Fruit fly (Drosophila melanogaster) whole organism, embryonic: ENCODE measurements around the gene Exn.
A peak's percentile ranks its signal among the peaks of the same experiment; 100 is the strongest.

Source experiments
- C15 ChIP-seq: fragments of 200-800 bp; sonication (Bioruptor generic); IDR thresholded peaks from 3 replicates; pipeline ENCODE4 v1.3.6; 2022; ENCODE audit warnings: missing biosample characterization, missing genetic modification characterization
- CG12391 ChIP-seq: fragments of 200-800 bp; sonication (Bioruptor generic); optimal IDR thresholded peaks from 3 replicates; lab custom pipeline; 2018; ENCODE audit warnings: missing biosample characterization, mild to moderate bottlenecking, missing genetic modification characterization, moderate library complexity
- CG12769 ChIP-seq: fragments of 200-800 bp; sonication (Bioruptor generic); optimal IDR thresholded peaks from 2 replicates; lab custom pipeline; 2019; ENCODE audit warnings: missing biosample characterization, mild to moderate bottlenecking, missing genetic modification characterization, moderate library complexity
- CG13894 ChIP-seq: fragments of 200-800 bp; sonication (Bioruptor generic); optimal IDR thresholded peaks from 3 replicates; lab custom pipeline; 2018; ENCODE audit warnings: missing biosample characterization, mild to moderate bottlenecking, missing genetic modification characterization, moderate library complexity
- CG15479 ChIP-seq: fragments of 200-800 bp; sonication (Bioruptor generic); optimal IDR thresholded peaks from 3 replicates; lab custom pipeline; 2019; ENCODE audit warnings: missing biosample characterization, mild to moderate bottlenecking, missing genetic modification characterization, moderate library complexity
- CG16779 ChIP-seq: fragments of 200-800 bp; sonication (Bioruptor generic); IDR thresholded peaks from 2 replicates; pipeline ENCODE4 v1.3.6; 2022; ENCODE audit warnings: missing biosample characterization, missing genetic modification characterization
- CG17328 ChIP-seq: fragments of 200-800 bp; sonication (Bioruptor generic); IDR thresholded peaks from 2 replicates; pipeline ENCODE4 v1.3.6; 2022; ENCODE audit warnings: missing biosample characterization, missing genetic modification characterization
- CG2712 ChIP-seq: fragments of 200-800 bp; optimal IDR thresholded peaks from 3 replicates; lab custom pipeline; 2019; ENCODE audit warnings: missing biosample characterization, mild to moderate bottlenecking, missing genetic modification characterization, moderate library complexity
- CG32772 ChIP-seq: fragments of 200-800 bp; sonication (Bioruptor generic); IDR thresholded peaks from 2 replicates; pipeline ENCODE4 v1.3.6; 2022; ENCODE audit warnings: missing biosample characterization, missing genetic modification characterization
- CG6683 ChIP-seq: fragments of 200-800 bp; sonication (Bioruptor generic); optimal IDR thresholded peaks from 2 replicates; lab custom pipeline; 2017; ENCODE audit warnings: missing biosample characterization, mild to moderate bottlenecking, missing genetic modification characterization, missing genetic modification reagents
- CG6791 ChIP-seq: fragments of 200-800 bp; sonication (Bioruptor generic); IDR thresholded peaks from 3 replicates; pipeline ENCODE4 v1.3.6; 2022; ENCODE audit warnings: missing biosample characterization, missing genetic modification characterization; ENCODE audit not compliant: partially characterized antibody
- CG8388 ChIP-seq: fragments of 200-800 bp; sonication (Bioruptor generic); optimal IDR thresholded peaks from 2 replicates; lab custom pipeline; 2019; ENCODE audit warnings: missing biosample characterization, mild to moderate bottlenecking, missing genetic modification characterization, moderate library complexity
- GATAe ChIP-seq: fragments of 200-800 bp; sonication (Bioruptor generic); conservative IDR thresholded peaks from 2 replicates; pipeline ENCODE4 v1.3.6; 2022; ENCODE audit warnings: missing biosample characterization, missing genetic modification characterization
- Gug ChIP-seq: fragments of 200-800 bp; sonication (Bioruptor generic); IDR thresholded peaks from 4 replicates; pipeline ENCODE4 v1.3.6; 2022; ENCODE audit warnings: missing biosample characterization, missing genetic modification characterization
- Hsf ChIP-seq: fragments of 200-800 bp; sonication (Bioruptor generic); optimal IDR thresholded peaks from 3 replicates; lab custom pipeline; 2016; ENCODE audit warnings: missing biosample characterization, missing genetic modification characterization
- Lim3 ChIP-seq: fragments of 200-800 bp; sonication (Bioruptor generic); IDR thresholded peaks from 2 replicates; pipeline ENCODE4 v1.3.6; 2022; ENCODE audit warnings: missing biosample characterization, missing genetic modification characterization
- Med ChIP-seq: fragments of 200-800 bp; sonication (Bioruptor generic); peaks from one replicate; lab custom pipeline; 2016; ENCODE audit warnings: missing biosample characterization, missing genetic modification characterization, mild to moderate bottlenecking, inconsistent platforms, moderate library complexity
- Nf-YA ChIP-seq: fragments of 200-800 bp; sonication (Bioruptor generic); IDR thresholded peaks from 2 replicates; pipeline ENCODE4 v1.3.6; 2022; ENCODE audit warnings: missing biosample characterization, missing genetic modification characterization
- Pdp1 ChIP-seq, 2 experiments: fragments of 200-800 bp; sonication (Bioruptor generic); optimal IDR thresholded peaks; 3 replicates each; lab custom pipeline; 2016; ENCODE audit warnings: missing biosample characterization in 2 of 2, missing genetic modification characterization in 2 of 2, mild to moderate bottlenecking in 1 of 2, moderate library complexity in 1 of 2
- Ravus ChIP-seq: fragments of 200-800 bp; sonication (Bioruptor generic); IDR thresholded peaks from 2 replicates; pipeline ENCODE4 v1.3.6; 2022; ENCODE audit warnings: missing biosample characterization, missing genetic modification characterization
- Trl ChIP-seq, 3 experiments: fragments of >200 bp in 2 of 3; fragments of 200-800 bp in 1 of 3; sonication (Bioruptor generic) in 1 of 3; optimal IDR thresholded peaks; 2 replicates in 1 of 3; 3 replicates in 2 of 3; lab custom pipeline; 2016 to 2017; ENCODE audit warnings: missing biosample characterization in 1 of 3, missing genetic modification characterization in 1 of 3
- Xrp1 ChIP-seq: fragments of 200-800 bp; sonication (Bioruptor generic); IDR thresholded peaks from 2 replicates; pipeline ENCODE4 v1.3.6; 2022; ENCODE audit warnings: missing biosample characterization, missing genetic modification characterization
- ap ChIP-seq: fragments of 200-800 bp; sonication (Bioruptor generic); IDR thresholded peaks from 2 replicates; pipeline ENCODE4 v1.3.6; 2022; ENCODE audit warnings: missing biosample characterization, missing genetic modification characterization
- danr ChIP-seq: fragments of 200-800 bp; sonication (Bioruptor generic); IDR thresholded peaks from 2 replicates; pipeline ENCODE4 v1.3.6; 2022; ENCODE audit warnings: missing biosample characterization, missing genetic modification characterization
- dati ChIP-seq: fragments of 200-800 bp; sonication (Bioruptor generic); IDR thresholded peaks from 2 replicates; pipeline ENCODE4 v1.3.6; 2022; ENCODE audit warnings: missing biosample characterization, missing genetic modification characterization
- ewg ChIP-seq: fragments of 200-800 bp; sonication (Bioruptor generic); optimal IDR thresholded peaks from 3 replicates; lab custom pipeline; 2017; ENCODE audit warnings: mild to moderate bottlenecking, missing biosample characterization, missing genetic modification reagents, missing genetic modification characterization
- exex ChIP-seq: fragments of 200-800 bp; sonication (Bioruptor generic); optimal IDR thresholded peaks from 4 replicates; lab custom pipeline; 2018; ENCODE audit warnings: missing biosample characterization, mild to moderate bottlenecking, missing genetic modification characterization, moderate library complexity
- grn ChIP-seq: fragments of 200-800 bp; sonication (Bioruptor generic); optimal IDR thresholded peaks from 3 replicates; lab custom pipeline; 2017; ENCODE audit warnings: missing biosample characterization, missing genetic modification characterization
- hbn ChIP-seq: fragments of 200-800 bp; sonication (Bioruptor generic); IDR thresholded peaks from 2 replicates; pipeline ENCODE4 v1.3.6; 2022; ENCODE audit warnings: missing biosample characterization, missing genetic modification characterization; ENCODE audit not compliant: partially characterized antibody
- lbe ChIP-seq: fragments of 200-800 bp; sonication (Bioruptor generic); optimal IDR thresholded peaks from 2 replicates; lab custom pipeline; 2016; ENCODE audit warnings: missing biosample characterization, mild to moderate bottlenecking, missing genetic modification characterization
- lmd ChIP-seq: fragments of 200-800 bp; sonication (Bioruptor generic); IDR thresholded peaks from 2 replicates; pipeline ENCODE4 v1.3.6; 2022; ENCODE audit warnings: missing biosample characterization, missing genetic modification characterization
- mam ChIP-seq: fragments of 200-800 bp; sonication (Bioruptor generic); optimal IDR thresholded peaks from 3 replicates; lab custom pipeline; 2016; ENCODE audit warnings: missing biosample characterization, missing genetic modification characterization
- nmo ChIP-seq: fragments of 200-800 bp; sonication (Bioruptor generic); optimal IDR thresholded peaks from 2 replicates; lab custom pipeline; 2018; ENCODE audit warnings: missing biosample characterization, mild to moderate bottlenecking, missing genetic modification characterization, moderate library complexity
- nom ChIP-seq: fragments of 200-800 bp; sonication (Bioruptor generic); optimal IDR thresholded peaks from 2 replicates; lab custom pipeline; 2017; ENCODE audit warnings: missing biosample characterization, missing genetic modification characterization, mild to moderate bottlenecking, moderate library complexity, missing genetic modification reagents
- pita ChIP-seq: fragments of 200-800 bp; sonication (Bioruptor generic); optimal IDR thresholded peaks from 2 replicates; lab custom pipeline; 2017; ENCODE audit warnings: missing biosample characterization, mild to moderate bottlenecking, missing genetic modification characterization
- rib ChIP-seq: fragments of 200-800 bp; sonication (Bioruptor generic); IDR thresholded peaks from 2 replicates; pipeline ENCODE4 v1.3.6; 2022; ENCODE audit warnings: missing biosample characterization, missing genetic modification characterization
- salm ChIP-seq: fragments of 200-800 bp; sonication (Bioruptor generic); optimal IDR thresholded peaks from 2 replicates; lab custom pipeline; 2018; ENCODE audit warnings: missing biosample characterization, mild to moderate bottlenecking, missing genetic modification characterization
- sd ChIP-seq: fragments of 200-800 bp; sonication (Bioruptor generic); optimal IDR thresholded peaks from 3 replicates; lab custom pipeline; 2018; ENCODE audit warnings: missing biosample characterization, mild to moderate bottlenecking, missing genetic modification characterization, moderate library complexity
- ssp ChIP-seq: fragments of 200-800 bp; sonication (Bioruptor generic); IDR thresholded peaks from 2 replicates; pipeline ENCODE4 v1.3.6; 2022; ENCODE audit warnings: missing biosample characterization, missing genetic modification characterization
- sug ChIP-seq: fragments of 200-800 bp; optimal IDR thresholded peaks from 2 replicates; lab custom pipeline; 2019; ENCODE audit warnings: missing biosample characterization, mild to moderate bottlenecking, missing genetic modification characterization, moderate library complexity

Gene Exn

DNA sequence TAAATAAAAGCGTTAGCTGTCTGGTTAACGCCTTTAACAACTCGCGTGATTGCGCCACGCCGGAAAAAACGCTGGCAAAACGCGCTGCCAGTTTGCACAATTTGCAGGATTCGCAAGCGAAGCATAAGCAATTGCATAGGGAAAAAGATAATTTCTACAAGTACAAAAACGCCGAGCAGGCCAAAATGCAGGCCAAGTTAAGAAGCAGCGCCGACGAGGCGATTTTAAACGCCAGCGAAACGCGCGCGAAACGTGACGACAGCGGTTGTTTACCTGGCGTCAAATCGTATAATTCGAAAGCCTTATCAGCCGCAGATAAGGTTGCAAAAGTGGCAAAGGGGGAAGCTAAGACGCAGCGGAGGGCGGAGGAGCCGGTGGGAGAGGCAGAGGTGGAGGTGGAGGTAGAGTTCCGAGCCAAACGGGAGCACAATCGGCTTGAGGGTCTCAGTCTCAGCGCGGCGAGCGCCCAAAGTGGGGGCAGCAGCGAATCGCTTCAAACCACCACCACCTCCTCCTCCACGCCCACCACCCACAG is 11.4 kb downstream of the Exn start (continued):
- TF ChIP-seq CG12769 (tag; lab: Kevin White, UChicago) (peak; percentile 53), danr (GFP tag; lab: Robert Waterston, UW) (no peak), Ravus (GFP tag; lab: Robert Waterston, UW) (no peak), sug (tag; lab: Kevin White, UChicago) (peak; percentile 56), grn (GFP tag; lab: Kevin White, UChicago) (peak; percentile 72), ssp (no peak), nmo (GFP tag; lab: Kevin White, UChicago) (no peak), Lim3 (GFP tag; lab: Robert Waterston, UW) (no peak), GATAe (GFP tag; lab: Robert Waterston, UW) (peak; percentile 99)
- TF ChIP-seq, all 482 proteins: peak for 41

DNA sequence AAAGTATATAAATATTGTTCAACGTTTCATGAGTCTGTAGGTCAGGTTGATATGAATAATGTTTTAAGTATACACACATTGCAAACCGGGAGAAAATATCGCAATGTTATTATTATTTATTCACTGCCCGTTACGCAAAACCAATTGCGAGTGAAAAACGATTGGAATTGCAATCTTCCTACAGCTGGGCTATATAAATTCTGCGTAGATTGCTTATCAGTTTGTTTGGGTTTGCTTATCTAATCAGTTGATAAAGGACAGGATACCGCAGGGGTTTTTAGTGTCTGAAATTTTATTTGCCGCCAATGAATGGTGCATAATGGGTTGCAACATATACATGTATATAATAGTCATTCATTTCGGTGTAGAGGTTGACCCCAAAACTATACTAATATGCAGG is 14.2 kb downstream of the Exn start:
- TF ChIP-seq Trl (optimal IDR thresholded peaks at IDR 0.05; lab: Kevin White, UChicago): no peak
- TF ChIP-seq Trl (GFP tag; optimal IDR thresholded peaks at IDR 0.05; lab: Kevin White, UChicago): no peak
- TF ChIP-seq Pdp1 (GFP tag; optimal IDR thresholded peaks at IDR 0.05; lab: Kevin White, UChicago): peak in 1 of 2 experiments; percentile 72
- TF ChIP-seq salm (tag; lab: Kevin White, UChicago): no peak
- no peak for TF ChIP-seq CG8388 (GFP tag; lab: Kevin White, UChicago)
- no peak for TF ChIP-seq CG13894 (tag; lab: Kevin White, UChicago)
- no peak for TF ChIP-seq CG6683 (GFP tag; lab: Kevin White, UChicago)
- no peak for TF ChIP-seq Gug (GFP tag; lab: Robert Waterston, UW)
- TF ChIP-seq Ravus (GFP tag; lab: Robert Waterston, UW): no peak
- TF ChIP-seq lbe (GFP tag; lab: Kevin White, UChicago): no peak
- TF ChIP-seq CG15479 (GFP tag; lab: Kevin White, UChicago): peak; percentile 57
- no peak for TF ChIP-seq CG16779 (GFP tag; lab: Robert Waterston, UW)
- peak; percentile 55 for TF ChIP-seq sd (tag; lab: Kevin White, UChicago)
- TF ChIP-seq CG2712 (tag; lab: Kevin White, UChicago): no peak
- TF ChIP-seq exex (tag; lab: Kevin White, UChicago): peak; percentile 19
- TF ChIP-seq ap (GFP tag; lab: Robert Waterston, UW): no peak
- no peak for TF ChIP-seq hbn (GFP tag; lab: Robert Waterston, UW)
- no peak for TF ChIP-seq lmd (GFP tag; lab: Robert Waterston, UW)
- TF ChIP-seq Xrp1 (GFP tag; lab: Robert Waterston, UW): no peak
- TF ChIP-seq pita (GFP tag; lab: Kevin White, UChicago): no peak
- peak; percentile 44; the same call in 1 of the 2 replicates for TF ChIP-seq GATAe (GFP tag; lab: Robert Waterston, UW)
- no peak for TF ChIP-seq mam (GFP tag; lab: Kevin White, UChicago)
- TF ChIP-seq CG12391 (tag; lab: Kevin White, UChicago): no peak
- no peak for TF ChIP-seq ewg (GFP tag; lab: Kevin White, UChicago)
- no peak for TF ChIP-seq CG6791 (GFP tag; lab: Robert Waterston, UW)
- no peak for TF ChIP-seq Hsf (GFP tag; lab: Kevin White, UChicago)
- TF ChIP-seq Nf-YA: no peak
- no peak for TF ChIP-seq CG17328
- TF ChIP-seq nom: peak; percentile 21
- TF ChIP-seq C15 (GFP tag; lab: Robert Waterston, UW): no peak
- no peak for TF ChIP-seq dati
- TF ChIP-seq Med: peak; percentile 28
- TF ChIP-seq rib (GFP tag; lab: Robert Waterston, UW): no peak
- no peak for TF ChIP-seq CG32772 (GFP tag; lab: Robert Waterston, UW)
